Fruit fly (Drosophila melanogaster) whole organism, prepupa: Measurements from ENCODE around the gene CG31776.

Experiments used
- CG10631 ChIP-seq: fragments of 200-800 bp; sonication (Bioruptor generic); optimal IDR thresholded peaks from 2 replicates; lab custom pipeline; 2016; ENCODE audit warnings: missing biosample characterization, missing genetic modification characterization
- CG11762 ChIP-seq: fragments of 200-800 bp; sonication (Bioruptor generic); optimal IDR thresholded peaks from 3 replicates; lab custom pipeline; 2016; ENCODE audit warnings: missing biosample characterization, missing genetic modification characterization; ENCODE audit not compliant: insufficient read depth
- CG15336 ChIP-seq: fragments of 200-800 bp; sonication (Bioruptor generic); IDR thresholded peaks from 2 replicates; pipeline ENCODE4 v1.3.6; 2022; ENCODE audit warnings: missing biosample characterization, missing genetic modification characterization
- CG1621 ChIP-seq: fragments of 200-800 bp; sonication (Bioruptor generic); optimal IDR thresholded peaks from 3 replicates; lab custom pipeline; 2018; ENCODE audit warnings: missing biosample characterization, mild to moderate bottlenecking, missing genetic modification characterization
- CG3919 ChIP-seq: fragments of 200-800 bp; sonication (Bioruptor generic); optimal IDR thresholded peaks from 3 replicates; lab custom pipeline; 2016; ENCODE audit warnings: missing biosample characterization, missing genetic modification characterization
- CG4318 ChIP-seq: fragments of 200-800 bp; sonication (Bioruptor generic); optimal IDR thresholded peaks from 3 replicates; lab custom pipeline; 2017; ENCODE audit warnings: missing biosample characterization, mild to moderate bottlenecking, missing genetic modification characterization
- CG6163 ChIP-seq: fragments of 200-800 bp; sonication (Bioruptor generic); IDR thresholded peaks from 3 replicates; pipeline ENCODE4 v1.3.6; 2022; ENCODE audit warnings: missing biosample characterization, missing genetic modification characterization
- CG8119 ChIP-seq: fragments of 200-800 bp; sonication (Bioruptor generic); IDR thresholded peaks from 3 replicates; pipeline ENCODE4 v1.3.6; 2022; ENCODE audit warnings: missing biosample characterization, missing genetic modification characterization
- Eip78C ChIP-seq: fragments of 200-800 bp; sonication (Bioruptor generic); peaks from one replicate; lab custom pipeline; 2016; ENCODE audit warnings: missing biosample characterization, missing genetic modification characterization
- Gug ChIP-seq: fragments of 200-800 bp; sonication (Bioruptor generic); IDR thresholded peaks from 2 replicates; pipeline ENCODE4 v1.3.6; 2022; ENCODE audit warnings: missing biosample characterization, missing genetic modification characterization
- Hr39 ChIP-seq: fragments of 200-800 bp; sonication (Bioruptor generic); optimal IDR thresholded peaks from 2 replicates; lab custom pipeline; 2016; ENCODE audit warnings: missing biosample characterization, missing genetic modification characterization
- Smox ChIP-seq: fragments of 200-800 bp; sonication (Bioruptor generic); optimal IDR thresholded peaks from 3 replicates; lab custom pipeline; 2016; ENCODE audit warnings: missing biosample characterization, missing genetic modification characterization
- Sox15 ChIP-seq: fragments of 200-800 bp; sonication (Bioruptor generic); optimal IDR thresholded peaks from 3 replicates; lab custom pipeline; 2016; ENCODE audit warnings: missing biosample characterization, missing genetic modification characterization
- cyc ChIP-seq: fragments of 200-800 bp; sonication (Bioruptor generic); optimal IDR thresholded peaks from 3 replicates; lab custom pipeline; 2016; ENCODE audit warnings: missing biosample characterization, missing genetic modification characterization
- eg ChIP-seq: fragments of 200-800 bp; sonication (Bioruptor generic); IDR thresholded peaks from 3 replicates; pipeline ENCODE4 v1.3.6; 2022; ENCODE audit warnings: missing biosample characterization, missing genetic modification characterization
- svp ChIP-seq: fragments of 200-800 bp; sonication (Bioruptor generic); peaks from one replicate; lab custom pipeline; 2016; ENCODE audit warnings: missing biosample characterization, missing genetic modification characterization

The CG31776 gene

DNA sequence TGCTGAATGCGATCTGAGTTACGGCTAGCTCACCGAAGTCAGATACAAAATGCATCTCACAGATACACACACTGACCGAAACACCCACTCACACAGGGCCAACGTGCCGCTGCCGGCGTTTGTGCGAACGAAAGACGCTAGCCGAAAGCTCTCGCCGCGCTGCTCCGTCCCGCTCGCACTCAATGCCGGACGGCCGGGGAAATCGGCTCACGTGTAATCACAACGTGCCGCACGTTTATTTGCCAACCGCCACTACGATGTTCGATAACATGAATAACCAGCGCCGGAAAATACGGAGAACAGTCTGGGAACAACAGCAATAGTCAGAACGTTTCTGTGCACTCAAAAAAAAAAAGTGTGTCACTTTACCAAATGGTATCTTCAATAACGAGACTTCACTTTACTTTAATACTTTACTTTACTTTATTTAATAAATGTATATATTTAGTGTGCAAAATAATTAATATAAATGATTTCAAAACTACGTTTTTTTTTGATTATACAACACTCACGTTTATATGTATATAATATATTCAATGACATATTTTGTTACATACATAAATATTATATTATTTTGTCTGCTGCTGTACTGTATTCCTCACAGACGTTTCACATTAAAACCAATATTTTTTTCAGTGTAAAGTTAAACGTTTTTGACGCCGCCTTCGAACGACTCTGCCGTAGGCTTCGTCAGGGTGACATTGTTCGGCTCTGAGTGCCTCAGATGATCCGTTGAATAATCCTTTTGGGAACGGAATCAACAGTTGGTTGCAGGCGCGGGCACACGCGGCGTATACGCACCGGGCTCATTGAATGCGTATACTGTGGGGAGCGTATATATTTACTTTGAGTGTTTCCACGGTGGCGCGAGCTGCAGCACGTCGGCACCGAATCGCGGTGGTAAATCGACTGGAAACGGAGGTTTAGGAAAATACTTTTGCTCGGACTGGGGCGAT lies 37.5 kb downstream of the CG31776 start, which contains the start of gene tim:
TSS of gene tim (minus strand) at position 911 of the 956 bp plus-strand sequence.
- TF ChIP-seq eg (GFP tag; lab: Robert Waterston, UW) (peak; percentile 36; the same call in 2 of the 3 replicates), Eip78C (GFP tag; lab: Kevin White, UChicago) (peak; percentile 53), CG15336 (GFP tag; lab: Robert Waterston, UW) (0 out of 2 replicates have a peak, but pooled peaks have one; percentile 23), CG8119 (GFP tag; lab: Robert Waterston, UW) (peak; percentile 40; the same call in 1 of the 3 replicates), Gug (GFP tag; lab: Robert Waterston, UW) (peak; percentile 46; the same call in 1 of the 2 replicates), CG4318 (GFP tag; lab: Kevin White, UChicago) (no peak), svp (peak; percentile 77), Hr39 (GFP tag; lab: Kevin White, UChicago) (no peak), CG10631 (GFP tag; lab: Kevin White, UChicago) (peak; percentile 30)
- TF ChIP-seq, all 60 proteins: peak for 7

DNA sequence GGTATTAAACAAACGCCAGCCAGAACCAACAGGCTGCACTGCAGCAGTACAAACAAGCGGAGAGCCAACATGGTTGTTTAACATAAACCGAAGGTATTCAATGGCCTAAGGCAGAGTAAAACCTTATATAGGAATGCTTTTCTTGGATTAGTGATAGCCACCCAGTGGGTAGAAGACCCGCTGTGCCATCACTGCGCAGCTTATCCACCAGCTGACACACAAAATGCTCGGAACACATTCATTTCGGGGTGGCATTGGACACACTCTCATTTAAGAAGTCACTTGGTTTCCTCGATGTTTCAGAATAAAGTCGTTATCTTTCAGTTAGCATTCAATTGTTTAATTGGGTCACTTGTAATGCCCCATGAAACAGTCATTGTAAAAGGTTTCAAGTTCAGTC lies 40.0 kb downstream of the CG31776 start, which contains the start of gene CG31954:
TSS of gene CG31954 (minus strand) at position 101 of the 400 bp plus-strand sequence.
- TF ChIP-seq Gug (GFP tag; lab: Robert Waterston, UW) = no peak
- no peak for TF ChIP-seq CG6163
- TF ChIP-seq CG8119 (GFP tag; lab: Robert Waterston, UW) = no peak
- TF ChIP-seq CG11762 (GFP tag; lab: Kevin White, UChicago) = no peak
- TF ChIP-seq Sox15 (GFP tag; lab: Kevin White, UChicago) = no peak
- TF ChIP-seq cyc (GFP tag; lab: Kevin White, UChicago) = no peak
- TF ChIP-seq, all 60 proteins: peak for 0

DNA sequence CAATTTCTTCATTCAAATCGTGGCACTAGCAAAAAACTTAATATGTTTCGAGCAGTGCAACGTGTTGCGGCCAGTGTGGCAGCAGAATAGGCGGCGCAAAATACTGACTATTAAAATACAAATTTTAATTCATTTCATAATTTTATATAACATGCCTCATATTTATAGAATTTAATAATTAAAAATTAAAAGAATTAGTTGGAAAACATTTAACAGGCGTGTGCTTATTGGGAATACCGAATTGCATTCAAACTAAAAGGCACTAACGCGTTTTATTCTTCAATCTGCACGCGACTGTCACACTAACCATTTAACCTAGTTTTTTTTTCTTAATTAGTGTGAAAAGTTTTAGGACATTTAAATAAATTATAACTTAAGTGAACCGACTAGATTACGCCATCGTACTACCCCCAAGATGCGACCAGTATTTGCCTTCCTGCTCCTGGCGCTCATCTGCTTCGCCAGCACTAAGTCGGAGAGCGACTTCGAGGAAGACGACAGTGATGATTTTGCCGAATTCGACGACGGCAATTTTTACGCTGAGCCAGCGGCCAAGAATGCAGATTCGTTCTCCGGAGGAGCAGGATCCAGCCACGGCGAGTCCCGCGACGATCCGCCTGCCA lies 44.7 kb downstream of the CG31776 start, which contains the start of the genes LeuRS and CG17593:
TSS of gene LeuRS (minus strand) at position 88 of the 623 bp plus-strand sequence.
TSS of gene CG17593 (plus strand) at position 304 of the 623 bp plus-strand sequence.
- no peak for TF ChIP-seq CG3919 (GFP tag; lab: Kevin White, UChicago)
- TF ChIP-seq svp = peak; percentile 53

DNA sequence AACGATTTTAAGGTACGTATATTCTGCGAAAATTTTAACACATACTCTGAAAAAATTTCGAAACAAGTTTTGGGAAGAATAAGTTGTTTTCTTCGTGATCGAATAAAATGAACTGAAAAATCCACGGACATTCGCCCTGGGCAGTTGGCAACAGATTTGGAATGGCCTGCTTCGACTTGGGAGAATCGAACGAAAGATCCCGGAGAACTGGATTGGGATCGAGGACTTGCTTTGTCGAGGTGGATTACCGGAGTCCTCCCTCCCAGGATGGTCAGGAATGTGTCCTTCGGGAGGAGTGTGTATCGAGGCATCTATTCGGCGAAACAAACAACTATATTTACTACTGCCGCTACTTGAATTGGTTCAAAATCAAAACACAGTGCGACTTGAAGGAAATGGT lies 49.6 kb downstream of the CG31776 start, which contains the start of the genes CG3213 and CG8851:
TSS of gene CG3213 (minus strand) at position 101 of the 400 bp plus-strand sequence.
TSS of gene CG8851 (plus strand) at position 127 of the 400 bp plus-strand sequence.
- TF ChIP-seq Smox (GFP tag; lab: Kevin White, UChicago) (no peak), Eip78C (GFP tag; lab: Kevin White, UChicago) (no peak), Hr39 (GFP tag; lab: Kevin White, UChicago) (no peak), CG8119 (GFP tag; lab: Robert Waterston, UW) (no peak), CG15336 (GFP tag; lab: Robert Waterston, UW) (no peak), CG1621 (no peak)
